Fruit fly (Drosophila melanogaster): ENCODE results near the gene CG18404.

CG18404 gene

dm6 chr3R:30258298-30258990, 5.5 kb downstream of the CG18404 start:
- TF ChIP-seq lbe (GFP tag; optimal IDR thresholded peaks at IDR 0.05) (peak; percentile 77), bsh (GFP tag; optimal IDR thresholded peaks at IDR 0.05) (peak in 1 of 2 experiments; percentile 57), nom (GFP tag; optimal IDR thresholded peaks at IDR 0.05) (peak; percentile 72), corto (GFP tag; optimal IDR thresholded peaks at IDR 0.05) (peak; percentile 72), CG12104 (GFP tag; optimal IDR thresholded peaks at IDR 0.05) (no peak), Dbx (GFP tag; IDR thresholded peaks at IDR 0.05) (no peak), Drgx (GFP tag; IDR thresholded peaks at IDR 0.05) (peak; percentile 58)

- TF ChIP-seq Doc3 (GFP tag; IDR thresholded peaks at IDR 0.05; ENCODE audit: partially characterized antibody) (no peak), zfh1 (GFP tag; IDR thresholded peaks at IDR 0.05) (no peak), Med (GFP tag) (peak; percentile 36), bsh (GFP tag; optimal IDR thresholded peaks at IDR 0.05) (peak in 1 of 2 experiments; percentile 90), stwl (tag; optimal IDR thresholded peaks at IDR 0.05) (peak; percentile 99), MBD-R2 (GFP tag; IDR thresholded peaks at IDR 0.05) (no peak), sens (GFP tag) (peak; percentile 67), nom (GFP tag; optimal IDR thresholded peaks at IDR 0.05) (peak; percentile 75), Ets65A (GFP tag) (peak; percentile 63), corto (GFP tag; optimal IDR thresholded peaks at IDR 0.05) (peak; percentile 94), lbe (GFP tag; optimal IDR thresholded peaks at IDR 0.05) (peak; percentile 92), Drgx (GFP tag; IDR thresholded peaks at IDR 0.05) (peak; percentile 61)
Measured at dm6 chr3R:30258991-30259351, 6.0 kb downstream of the CG18404 start.

dm6 chr3R:30259561-30259960, 6.6 kb downstream of the CG18404 start:
- TF ChIP-seq CG12104 (GFP tag; optimal IDR thresholded peaks at IDR 0.05) (no peak), CrebB (tag; optimal IDR thresholded peaks at IDR 0.05) (no peak), nom (GFP tag; optimal IDR thresholded peaks at IDR 0.05) (peak; percentile 13)

dm6 chr3R:30261838-30262237, 8.9 kb downstream of the CG18404 start:
- TF ChIP-seq Doc2 (GFP tag; IDR thresholded peaks at IDR 0.05) (no peak), Neu2 (GFP tag; optimal IDR thresholded peaks at IDR 0.05; ENCODE audit: borderline replicate concordance) (no peak), jigr1 (GFP tag; IDR thresholded peaks at IDR 0.05) (no peak), ci (GFP tag; IDR thresholded peaks at IDR 0.05) (no peak), CG6854 (GFP tag; optimal IDR thresholded peaks at IDR 0.05) (no peak), Drgx (GFP tag; IDR thresholded peaks at IDR 0.05) (peak; percentile 80), CG12391 (tag; optimal IDR thresholded peaks at IDR 0.05) (peak; percentile 19), Sox100B (GFP tag; optimal IDR thresholded peaks at IDR 0.05) (no peak), ems (GFP tag; optimal IDR thresholded peaks at IDR 0.05) (no peak), ab (GFP tag; optimal IDR thresholded peaks at IDR 0.05) (no peak), CG32772 (GFP tag; IDR thresholded peaks at IDR 0.05) (no peak), Med (GFP tag) (peak; percentile 34), Hmr (GFP tag; optimal IDR thresholded peaks at IDR 0.05) (no peak), CG11456 (GFP tag; IDR thresholded peaks at IDR 0.05) (no peak), Taf1 (GFP tag; IDR thresholded peaks at IDR 0.05) (no peak), fd3F (GFP tag; optimal IDR thresholded peaks at IDR 0.05) (no peak), CG6813 (GFP tag; optimal IDR thresholded peaks at IDR 0.05) (no peak), zen2 (GFP tag; IDR thresholded peaks at IDR 0.05; ENCODE audit: partially characterized antibody) (no peak), CG2116 (GFP tag; optimal IDR thresholded peaks at IDR 0.05) (no peak), HHEX (GFP tag; optimal IDR thresholded peaks at IDR 0.05) (no peak), prd (optimal IDR thresholded peaks at IDR 0.05) (no peak), prd (GFP tag; IDR thresholded peaks at IDR 0.05) (0 out of 3 replicates have a peak, but pooled peaks have one; percentile 45), her (GFP tag; optimal IDR thresholded peaks at IDR 0.05) (no peak), croc (GFP tag; conservative IDR thresholded peaks at IDR 0.05) (no peak), corto (GFP tag; optimal IDR thresholded peaks at IDR 0.05) (peak; percentile 86), Mes4 (GFP tag; optimal IDR thresholded peaks at IDR 0.05) (no peak), CG7556 (GFP tag; optimal IDR thresholded peaks at IDR 0.05) (no peak), Fer3 (tag; optimal IDR thresholded peaks at IDR 0.05) (no peak), lbe (GFP tag; optimal IDR thresholded peaks at IDR 0.05) (peak; percentile 88), ash1 (GFP tag; optimal IDR thresholded peaks at IDR 0.05) (no peak), gem (tag; optimal IDR thresholded peaks at IDR 0.05) (peak; percentile 32), Ets97D (GFP tag; optimal IDR thresholded peaks at IDR 0.05) (no peak), CG6791 (GFP tag; IDR thresholded peaks at IDR 0.05; ENCODE audit: partially characterized antibody) (no peak)

Measured in whole organism, embryonic.